Fruit fly (Drosophila melanogaster) S2 (cell line): ENCODE measurements around the gene mid.

Source experiments
- CG8478 ChIP-seq: fragments of >200 bp; optimal IDR thresholded peaks from 2 replicates; lab custom pipeline; 2018
- CTCF ChIP-seq, 2 experiments: fragments of >200 bp; optimal IDR thresholded peaks; 2 replicates each; lab custom pipeline; 2018

dm6 chr2L:5489084-5489617 is 27.7 kb downstream of the mid start:
- TF ChIP-seq CG8478 (lab: Kevin White, UChicago) (no peak), CTCF (optimal IDR thresholded peaks at IDR 0.05; lab: Kevin White, UChicago) (no peak)
